Worm (Caenorhabditis elegans) whole organism, L2 larva: Measurements from ENCODE around the gene rpt-6.

Source experiments
- F13H6.1 ChIP-seq: sonication (generic microtip); optimal IDR thresholded peaks from 2 replicates; lab custom pipeline; 2016; ENCODE audit warnings: missing genetic modification characterization, missing compliant biosample characterization
- R02D3.7 ChIP-seq: fragments of 150-350 bp; optimal IDR thresholded peaks from 2 replicates; lab custom pipeline; 2014; ENCODE audit warnings: missing biosample characterization, missing genetic modification characterization
- Y55F3AM.14 ChIP-seq: fragments of 200-800 bp; sonication (Bioruptor generic); optimal IDR thresholded peaks from 2 replicates; lab custom pipeline; 2018; ENCODE audit warnings: mild to moderate bottlenecking, missing genetic modification characterization, missing compliant biosample characterization
- alr-1 ChIP-seq: fragments of 150-350 bp; optimal IDR thresholded peaks from 2 replicates; lab custom pipeline; 2014; ENCODE audit warnings: missing biosample characterization, missing genetic modification characterization
- aly-2 ChIP-seq: fragments of 150-350 bp; optimal IDR thresholded peaks from 2 replicates; lab custom pipeline; 2014; ENCODE audit warnings: missing biosample characterization, missing genetic modification characterization
- ama-1 ChIP-seq: fragments of 150-350 bp; optimal IDR thresholded peaks from 2 replicates; lab custom pipeline; 2018; ENCODE audit warnings: inconsistent platforms
- ceh-16 ChIP-seq: fragments of 150-350 bp; optimal IDR thresholded peaks from 2 replicates; lab custom pipeline; 2014; ENCODE audit warnings: missing biosample characterization, missing genetic modification characterization
- ceh-82 ChIP-seq: fragments of 150-350 bp; optimal IDR thresholded peaks from 2 replicates; lab custom pipeline; 2014; ENCODE audit warnings: missing biosample characterization, missing genetic modification characterization
- crh-2 ChIP-seq: sonication (generic microtip); optimal IDR thresholded peaks from 2 replicates; lab custom pipeline; 2017; ENCODE audit warnings: missing biosample characterization, missing genetic modification characterization
- dmd-4 ChIP-seq: sonication (generic microtip); optimal IDR thresholded peaks from 2 replicates; lab custom pipeline; 2017; ENCODE audit warnings: missing biosample characterization, missing genetic modification characterization
- egl-27 ChIP-seq: sonication (generic microtip); optimal IDR thresholded peaks from 3 replicates; lab custom pipeline; 2017; ENCODE audit warnings: missing biosample characterization, missing genetic modification reagents, missing genetic modification characterization
- elt-1 ChIP-seq: fragments of 150-350 bp; optimal IDR thresholded peaks from 2 replicates; lab custom pipeline; 2014; ENCODE audit warnings: missing biosample characterization, missing genetic modification characterization
- fos-1 ChIP-seq: fragments of 150-350 bp; optimal IDR thresholded peaks from 2 replicates; lab custom pipeline; 2014; ENCODE audit warnings: missing biosample characterization, missing genetic modification characterization
- gmeb-1 ChIP-seq: fragments of 150-350 bp; optimal IDR thresholded peaks from 2 replicates; lab custom pipeline; 2014; ENCODE audit warnings: missing biosample characterization, missing genetic modification characterization
- lin-11 ChIP-seq: fragments of 150-350 bp; sonication (generic microtip); optimal IDR thresholded peaks from 2 replicates; lab custom pipeline; 2014; ENCODE audit warnings: missing biosample characterization, missing genetic modification characterization, inconsistent platforms, mixed read lengths
- lin-13 ChIP-seq: fragments of 150-350 bp; optimal IDR thresholded peaks from 2 replicates; lab custom pipeline; 2014; ENCODE audit warnings: missing biosample characterization, missing genetic modification reagents, missing genetic modification characterization
- lin-39 ChIP-seq: fragments of 150-350 bp; optimal IDR thresholded peaks from 2 replicates; lab custom pipeline; 2014; ENCODE audit warnings: missing biosample characterization, missing genetic modification reagents, missing genetic modification characterization
- lsy-2 ChIP-seq, 2 experiments: fragments of 150-350 bp in 1 of 2; sonication (generic microtip) in 1 of 2; optimal IDR thresholded peaks; 2 replicates each; lab custom pipeline; 2014 to 2017; ENCODE audit warnings: missing biosample characterization in 2 of 2, missing genetic modification characterization in 2 of 2
- mab-5 ChIP-seq: fragments of 150-350 bp; optimal IDR thresholded peaks from 2 replicates; lab custom pipeline; 2014; ENCODE audit warnings: missing biosample characterization, missing genetic modification characterization
- mdl-1 ChIP-seq, 2 experiments: fragments of 150-350 bp in 1 of 2; sonication (generic microtip) in 1 of 2; optimal IDR thresholded peaks; 2 replicates each; lab custom pipeline; 2017; ENCODE audit warnings: missing biosample characterization in 2 of 2, missing genetic modification characterization in 2 of 2
- nhr-10 ChIP-seq: sonication (generic microtip); optimal IDR thresholded peaks from 2 replicates; lab custom pipeline; 2017; ENCODE audit warnings: missing biosample characterization, missing genetic modification characterization
- nhr-11 ChIP-seq: fragments of 150-350 bp; optimal IDR thresholded peaks from 2 replicates; lab custom pipeline; 2014; ENCODE audit warnings: missing biosample characterization, missing genetic modification characterization
- nhr-12 ChIP-seq: fragments of 150-350 bp; optimal IDR thresholded peaks from 2 replicates; lab custom pipeline; 2014; ENCODE audit warnings: missing biosample characterization, missing genetic modification characterization
- nhr-129 ChIP-seq: fragments of 150-350 bp; optimal IDR thresholded peaks from 2 replicates; lab custom pipeline; 2014; ENCODE audit warnings: missing biosample characterization, missing genetic modification characterization
- nhr-21 ChIP-seq: fragments of 150-350 bp; optimal IDR thresholded peaks from 2 replicates; lab custom pipeline; 2014; ENCODE audit warnings: missing biosample characterization, missing genetic modification characterization
- nhr-23 ChIP-seq: fragments of 150-350 bp; optimal IDR thresholded peaks from 2 replicates; lab custom pipeline; 2014; ENCODE audit warnings: missing biosample characterization, missing genetic modification reagents, missing genetic modification characterization
- nhr-237 ChIP-seq: fragments of 150-350 bp; optimal IDR thresholded peaks from 2 replicates; lab custom pipeline; 2014; ENCODE audit warnings: missing biosample characterization, missing genetic modification characterization
- nhr-25 ChIP-seq: fragments of 150-350 bp; sonication (generic microtip); optimal IDR thresholded peaks from 3 replicates; lab custom pipeline; 2014; ENCODE audit warnings: missing biosample characterization, missing genetic modification characterization
- nhr-6 ChIP-seq: fragments of 150-350 bp; optimal IDR thresholded peaks from 2 replicates; lab custom pipeline; 2014; ENCODE audit warnings: missing biosample characterization, missing genetic modification characterization
- nhr-77 ChIP-seq: fragments of 150-350 bp; optimal IDR thresholded peaks from 2 replicates; lab custom pipeline; 2014; ENCODE audit warnings: missing biosample characterization, missing genetic modification characterization
- peb-1 ChIP-seq: fragments of 150-350 bp; optimal IDR thresholded peaks from 2 replicates; lab custom pipeline; 2014; ENCODE audit warnings: missing biosample characterization, missing genetic modification characterization
- sem-4 ChIP-seq: fragments of 150-350 bp; optimal IDR thresholded peaks from 2 replicates; lab custom pipeline; 2014; ENCODE audit warnings: missing biosample characterization, missing genetic modification reagents, missing genetic modification characterization
- skn-1 ChIP-seq: sonication (generic microtip); optimal IDR thresholded peaks from 2 replicates; lab custom pipeline; 2017; ENCODE audit warnings: missing biosample characterization, missing genetic modification characterization
- sma-3 ChIP-seq: sonication (generic microtip); optimal IDR thresholded peaks from 2 replicates; lab custom pipeline; 2016; ENCODE audit warnings: missing genetic modification reagents, missing genetic modification characterization, missing compliant biosample characterization
- sma-9 ChIP-seq, 2 experiments: fragments of 150-350 bp in 1 of 2; sonication (generic microtip) in 1 of 2; optimal IDR thresholded peaks; 2 replicates each; lab custom pipeline; 2014 to 2016; ENCODE audit warnings: missing genetic modification characterization in 2 of 2, mild to moderate bottlenecking in 1 of 2, missing biosample characterization in 1 of 2, missing compliant biosample characterization in 1 of 2, missing genetic modification reagents in 1 of 2, moderate library complexity in 1 of 2
- snpc-4 ChIP-seq: fragments of 150-350 bp; optimal IDR thresholded peaks from 2 replicates; lab custom pipeline; 2014; ENCODE audit warnings: missing biosample characterization, missing genetic modification characterization
- unc-39 ChIP-seq: fragments of 150-350 bp; optimal IDR thresholded peaks from 2 replicates; lab custom pipeline; 2014; ENCODE audit warnings: missing biosample characterization, missing genetic modification characterization
- unc-55 ChIP-seq: fragments of 150-350 bp; sonication (generic microtip); optimal IDR thresholded peaks from 3 replicates; lab custom pipeline; 2014; ENCODE audit warnings: missing biosample characterization, missing genetic modification reagents, missing genetic modification characterization
- ztf-1 ChIP-seq: fragments of 200-800 bp; sonication (Bioruptor generic); conservative IDR thresholded peaks from 2 replicates; pipeline ENCODE4 v1.3.6; 2022; ENCODE audit warnings: missing genetic modification characterization, missing compliant biosample characterization
- ztf-11 ChIP-seq: sonication (generic microtip); optimal IDR thresholded peaks from 2 replicates; lab custom pipeline; 2017; ENCODE audit warnings: missing biosample characterization, missing genetic modification characterization

The rpt-6 gene

ce11 chrIII:12351301-12351700 lies 19.0 kb upstream of the rpt-6 start, which contains the start of the genes pph-4.1 and Y75B8A.31 (continued):
- TF ChIP-seq ztf-11 (tag; lab: Kevin White, UChicago) (no peak), skn-1 (tag; lab: Kevin White, UChicago) (peak; percentile 30), ceh-82 (tag; lab: Kevin White, UChicago) (no peak), fos-1 (peak; percentile 69), unc-55 (GFP tag; lab: Kevin White, UChicago) (peak; percentile 93), aly-2 (tag; lab: Kevin White, UChicago) (no peak), mdl-1 (tag; optimal IDR thresholded peaks at IDR 0.05; lab: Kevin White, UChicago) (peak in 1 of 2 experiments; percentile 5), nhr-237 (no peak)

- TF ChIP-seq R02D3.7 (tag; lab: Kevin White, UChicago) (no peak), alr-1 (tag; lab: Kevin White, UChicago) (no peak), nhr-77 (tag; lab: Kevin White, UChicago) (no peak), dmd-4 (tag; lab: Kevin White, UChicago) (no peak), egl-27 (tag; lab: Kevin White, UChicago) (no peak), nhr-25 (tag; lab: Kevin White, UChicago) (no peak), aly-2 (tag; lab: Kevin White, UChicago) (no peak), fos-1 (no peak), sma-3 (GFP tag; lab: Kevin White, UChicago) (no peak), unc-55 (GFP tag; lab: Kevin White, UChicago) (no peak), lin-11 (tag; lab: Kevin White, UChicago) (no peak), F13H6.1 (tag; lab: Kevin White, UChicago) (no peak), skn-1 (tag; lab: Kevin White, UChicago) (no peak), nhr-21 (tag; lab: Kevin White, UChicago) (no peak), mdl-1 (tag; optimal IDR thresholded peaks at IDR 0.05; lab: Kevin White, UChicago) (no peak), gmeb-1 (tag; lab: Kevin White, UChicago) (no peak), nhr-23 (tag; lab: Kevin White, UChicago) (no peak), ceh-82 (tag; lab: Kevin White, UChicago) (no peak), sma-9 (GFP tag; optimal IDR thresholded peaks at IDR 0.05; lab: Kevin White, UChicago) (no peak), sma-9 (tag; optimal IDR thresholded peaks at IDR 0.05; lab: Kevin White, UChicago) (no peak)
These were observed 13.7 kb upstream of the rpt-6 start for ce11 chrIII:12356588-12356987.

- TF ChIP-seq mab-5 (no peak), lin-13 (no peak), ceh-16 (tag; lab: Kevin White, UChicago) (no peak), snpc-4 (tag; lab: Kevin White, UChicago) (no peak), nhr-129 (no peak)
- TF ChIP-seq, all 48 proteins: peak for 0
These were observed 11.8 kb upstream of the rpt-6 start, which contains the start of gene Y75B8A.32 for ce11 chrIII:12358461-12358860. Gene Y75B8A.32, minus strand, starts transcription at chrIII:12358561.

- TF ChIP-seq nhr-12 (tag; lab: Kevin White, UChicago) (no peak), nhr-237 (no peak), lin-11 (tag; lab: Kevin White, UChicago) (no peak), nhr-129 (no peak), egl-27 (tag; lab: Kevin White, UChicago) (no peak), ceh-82 (tag; lab: Kevin White, UChicago) (no peak), unc-39 (tag; lab: Kevin White, UChicago) (no peak)
These were observed 11.0 kb upstream of the rpt-6 start, which contains the start of gene Y75B8A.34 for ce11 chrIII:12359265-12359664. Gene Y75B8A.34, plus strand, starts transcription at chrIII:12359565.

ce11 chrIII:12366989-12367557 lies 3.2 kb upstream of the rpt-6 start, which contains the start of gene Y75B8A.33:
Gene Y75B8A.33, minus strand, starts transcription at chrIII:12367373.
- no peak for TF ChIP-seq nhr-21 (tag; lab: Kevin White, UChicago)
- TF ChIP-seq gmeb-1 (tag; lab: Kevin White, UChicago), result no peak
- TF ChIP-seq mdl-1 (tag; optimal IDR thresholded peaks at IDR 0.05; lab: Kevin White, UChicago), result no peak
- no peak for TF ChIP-seq peb-1 (tag; lab: Kevin White, UChicago)
- TF ChIP-seq fos-1, result no peak
- TF ChIP-seq nhr-11 (tag; lab: Kevin White, UChicago), result no peak
- no peak for TF ChIP-seq sma-3 (GFP tag; lab: Kevin White, UChicago)
- TF ChIP-seq alr-1 (tag; lab: Kevin White, UChicago), result no peak
- TF ChIP-seq nhr-25 (tag; lab: Kevin White, UChicago), result no peak
- no peak for TF ChIP-seq nhr-10 (tag; lab: Kevin White, UChicago)
- no peak for TF ChIP-seq lin-39 (tag; lab: Kevin White, UChicago)
- TF ChIP-seq sem-4 (tag; lab: Kevin White, UChicago), result peak; percentile 23
- TF ChIP-seq ceh-82 (tag; lab: Kevin White, UChicago), result no peak
- no peak for TF ChIP-seq ztf-1 (GFP tag; lab: Robert Waterston, UW)
- no peak for TF ChIP-seq nhr-6 (tag; lab: Kevin White, UChicago)
- TF ChIP-seq nhr-23 (tag; lab: Kevin White, UChicago), result no peak
- no peak for TF ChIP-seq elt-1 (tag; lab: Kevin White, UChicago)
- TF ChIP-seq unc-39 (tag; lab: Kevin White, UChicago), result no peak
- TF ChIP-seq dmd-4 (tag; lab: Kevin White, UChicago), result no peak
- no peak for TF ChIP-seq crh-2 (tag; lab: Kevin White, UChicago)
- TF ChIP-seq ztf-11 (tag; lab: Kevin White, UChicago), result no peak
- TF ChIP-seq nhr-237, result no peak
- no peak for TF ChIP-seq R02D3.7 (tag; lab: Kevin White, UChicago)
- no peak for TF ChIP-seq lin-11 (tag; lab: Kevin White, UChicago)
- TF ChIP-seq Y55F3AM.14 (GFP tag; lab: Kevin White, UChicago), result no peak
- TF ChIP-seq ama-1 (lab: Kevin White, UChicago), result peak; percentile 69
- TF ChIP-seq lsy-2 (tag; optimal IDR thresholded peaks at IDR 0.05; lab: Kevin White, UChicago), result peak in 1 of 2 experiments; percentile 24
- peak; percentile 40 for TF ChIP-seq lin-13
